Fruit fly (Drosophila melanogaster): ENCODE data around the gene CG13728.

dm6 chr3L:17399014-17399413 lies 16.5 kb upstream of the CG13728 start:
- no peak for TF ChIP-seq Nf-YB (GFP tag; optimal IDR thresholded peaks at IDR 0.05)
- TF ChIP-seq CG11560 (tag; IDR thresholded peaks at IDR 0.05): no peak
- no peak for TF ChIP-seq CG1602 (GFP tag; optimal IDR thresholded peaks at IDR 0.05)
- no peak for TF ChIP-seq Poxn (GFP tag; IDR thresholded peaks at IDR 0.05)
- no peak for TF ChIP-seq trem (tag; optimal IDR thresholded peaks at IDR 0.05)
- no peak for TF ChIP-seq nerfin-2 (GFP tag; IDR thresholded peaks at IDR 0.05; ENCODE audit: partially characterized antibody)
- no peak for TF ChIP-seq CG1792 (GFP tag; optimal IDR thresholded peaks at IDR 0.05)
- TF ChIP-seq Dll (GFP tag; IDR thresholded peaks at IDR 0.05; ENCODE audit: partially characterized antibody): no peak
- TF ChIP-seq CG17612 (GFP tag; IDR thresholded peaks at IDR 0.05): no peak
- no peak for TF ChIP-seq Xbp1 (GFP tag; optimal IDR thresholded peaks at IDR 0.05)
- no peak for TF ChIP-seq kni (GFP tag; optimal IDR thresholded peaks at IDR 0.05)
- no peak for TF ChIP-seq slp2 (GFP tag; optimal IDR thresholded peaks at IDR 0.05)

Measured in whole organism, embryonic.